Worm (Caenorhabditis elegans): ENCODE data around the gene D1022.4.

D1022.4 gene

ce11 chrII:7469318-7469717, 12.2 kb upstream of the D1022.4 start:
- no peak for TF ChIP-seq pha-4 (tag; optimal IDR thresholded peaks at IDR 0.05)
- TF ChIP-seq ces-1 (GFP tag; optimal IDR thresholded peaks at IDR 0.05): peak; percentile 57

ce11 chrII:7465519-7465918, 8.4 kb upstream of the D1022.4 start, which contains the start of gene sro-1:
sro-1 (minus strand) TSS chrII:7465619.
- TF ChIP-seq ham-2 (GFP tag; optimal IDR thresholded peaks at IDR 0.05) (no peak), mls-2 (tag; optimal IDR thresholded peaks at IDR 0.05) (no peak), sem-2 (GFP tag; optimal IDR thresholded peaks at IDR 0.05) (no peak), bed-3 (GFP tag; optimal IDR thresholded peaks at IDR 0.05) (no peak), nhr-12 (tag; optimal IDR thresholded peaks at IDR 0.05) (no peak), unc-39 (tag; optimal IDR thresholded peaks at IDR 0.05) (no peak), drap-1 (GFP tag; optimal IDR thresholded peaks at IDR 0.05) (no peak), pha-4 (tag; optimal IDR thresholded peaks at IDR 0.05) (no peak), M03D4.4 (tag; optimal IDR thresholded peaks at IDR 0.05) (no peak), snpc-4 (tag; optimal IDR thresholded peaks at IDR 0.05) (no peak), sptf-1 (tag; optimal IDR thresholded peaks at IDR 0.05) (no peak), unc-62 (GFP tag; optimal IDR thresholded peaks at IDR 0.05) (no peak), ceh-39 (tag; optimal IDR thresholded peaks at IDR 0.05) (no peak)

- TF ChIP-seq sptf-1 (tag; optimal IDR thresholded peaks at IDR 0.05) (no peak), nhr-2 (tag; optimal IDR thresholded peaks at IDR 0.05) (no peak), mab-5 (tag; optimal IDR thresholded peaks at IDR 0.05) (no peak), cnd-1 (tag; optimal IDR thresholded peaks at IDR 0.05) (no peak), lin-13 (tag; optimal IDR thresholded peaks at IDR 0.05) (no peak), elt-3 (tag; optimal IDR thresholded peaks at IDR 0.05) (no peak), blmp-1 (tag; optimal IDR thresholded peaks at IDR 0.05) (no peak), nhr-76 (tag; optimal IDR thresholded peaks at IDR 0.05) (no peak), mep-1 (tag; optimal IDR thresholded peaks at IDR 0.05) (no peak), hlh-1 (tag; optimal IDR thresholded peaks at IDR 0.05) (no peak), unc-39 (tag; optimal IDR thresholded peaks at IDR 0.05) (no peak), zip-8 (tag; optimal IDR thresholded peaks at IDR 0.05) (no peak), snpc-4 (tag; optimal IDR thresholded peaks at IDR 0.05) (no peak), pha-4 (tag; optimal IDR thresholded peaks at IDR 0.05) (no peak), bed-3 (GFP tag; optimal IDR thresholded peaks at IDR 0.05) (no peak), mls-2 (tag; optimal IDR thresholded peaks at IDR 0.05) (no peak), nhr-28 (tag; optimal IDR thresholded peaks at IDR 0.05) (no peak), unc-120 (tag; optimal IDR thresholded peaks at IDR 0.05; ENCODE audit: poor library complexity, severe bottlenecking) (no peak), nhr-237 (tag; optimal IDR thresholded peaks at IDR 0.05) (no peak)
These were observed 2.1 kb upstream of the D1022.4 start, which contains the start of gene D1022.2 for ce11 chrII:7459205-7459604. D1022.2 (plus strand) TSS chrII:7459505.

ce11 chrII:7458706-7459105, 1.6 kb upstream of the D1022.4 start, which contains the start of gene D1022.5:
D1022.5 (minus strand) TSS chrII:7458806.
- TF ChIP-seq elt-1 (tag; optimal IDR thresholded peaks at IDR 0.05; ENCODE audit: borderline replicate concordance, insufficient read depth) (no peak), blmp-1 (tag; optimal IDR thresholded peaks at IDR 0.05) (no peak), snpc-4 (tag; optimal IDR thresholded peaks at IDR 0.05) (no peak), zip-8 (tag; optimal IDR thresholded peaks at IDR 0.05) (no peak), unc-39 (tag; optimal IDR thresholded peaks at IDR 0.05) (no peak), ceh-83 (GFP tag; optimal IDR thresholded peaks at IDR 0.05) (no peak), sptf-1 (tag; optimal IDR thresholded peaks at IDR 0.05) (no peak), tbx-8 (GFP tag; optimal IDR thresholded peaks at IDR 0.05) (no peak), ceh-43 (GFP tag; optimal IDR thresholded peaks at IDR 0.05) (no peak)

ce11 chrII:7456184-7456583, 908 bp downstream of the D1022.4 start, which contains the start of gene D1022.3:
D1022.3 (minus strand) TSS chrII:7456284.
- no peak for TF ChIP-seq nhr-2 (tag; optimal IDR thresholded peaks at IDR 0.05)
- TF ChIP-seq ceh-83 (GFP tag; optimal IDR thresholded peaks at IDR 0.05): no peak
- no peak for TF ChIP-seq nhr-237 (tag; optimal IDR thresholded peaks at IDR 0.05)
- no peak for TF ChIP-seq ceh-43 (GFP tag; optimal IDR thresholded peaks at IDR 0.05)
- no peak for TF ChIP-seq ces-1 (GFP tag; optimal IDR thresholded peaks at IDR 0.05)
- no peak for TF ChIP-seq unc-62 (GFP tag; optimal IDR thresholded peaks at IDR 0.05)
- TF ChIP-seq tbx-8 (GFP tag; optimal IDR thresholded peaks at IDR 0.05): no peak
- no peak for TF ChIP-seq mep-1 (tag; optimal IDR thresholded peaks at IDR 0.05)
- no peak for TF ChIP-seq lin-32 (GFP tag; optimal IDR thresholded peaks at IDR 0.05)
- TF ChIP-seq ztf-11 (tag; optimal IDR thresholded peaks at IDR 0.05): no peak
- TF ChIP-seq nhr-12 (tag; optimal IDR thresholded peaks at IDR 0.05): no peak
